Fruit fly (Drosophila melanogaster) whole organism, prepupa: Measurements from ENCODE around the gene CG3473.

Source experiments
- CG10669 ChIP-seq: fragments of 200-800 bp; sonication (Bioruptor generic); optimal IDR thresholded peaks from 3 replicates; lab custom pipeline; 2018; ENCODE audit warnings: missing biosample characterization, mild to moderate bottlenecking, missing genetic modification characterization, moderate library complexity
- CG11294 ChIP-seq: fragments of 200-800 bp; sonication (Bioruptor generic); IDR thresholded peaks from 2 replicates; pipeline ENCODE4 v1.3.6; 2022; ENCODE audit warnings: missing biosample characterization, missing genetic modification characterization
- CG15336 ChIP-seq: fragments of 200-800 bp; sonication (Bioruptor generic); IDR thresholded peaks from 2 replicates; pipeline ENCODE4 v1.3.6; 2022; ENCODE audit warnings: missing biosample characterization, missing genetic modification characterization
- CG1621 ChIP-seq: fragments of 200-800 bp; sonication (Bioruptor generic); optimal IDR thresholded peaks from 3 replicates; lab custom pipeline; 2018; ENCODE audit warnings: missing biosample characterization, mild to moderate bottlenecking, missing genetic modification characterization
- CG3032 ChIP-seq: fragments of 200-800 bp; optimal IDR thresholded peaks from 2 replicates; lab custom pipeline; 2019; ENCODE audit warnings: missing biosample characterization, mild to moderate bottlenecking, missing genetic modification characterization, moderate library complexity
- CG31627 ChIP-seq: fragments of 200-800 bp; sonication (Bioruptor generic); optimal IDR thresholded peaks from 3 replicates; lab custom pipeline; 2016; ENCODE audit warnings: missing biosample characterization, missing genetic modification characterization
- CG32006 ChIP-seq: fragments of 200-800 bp; sonication (Bioruptor generic); optimal IDR thresholded peaks from 3 replicates; lab custom pipeline; 2017; ENCODE audit warnings: missing biosample characterization, mild to moderate bottlenecking, missing genetic modification characterization
- CG3919 ChIP-seq: fragments of 200-800 bp; sonication (Bioruptor generic); optimal IDR thresholded peaks from 3 replicates; lab custom pipeline; 2016; ENCODE audit warnings: missing biosample characterization, missing genetic modification characterization
- CG4318 ChIP-seq: fragments of 200-800 bp; sonication (Bioruptor generic); optimal IDR thresholded peaks from 3 replicates; lab custom pipeline; 2017; ENCODE audit warnings: missing biosample characterization, mild to moderate bottlenecking, missing genetic modification characterization
- CG6163 ChIP-seq: fragments of 200-800 bp; sonication (Bioruptor generic); IDR thresholded peaks from 3 replicates; pipeline ENCODE4 v1.3.6; 2022; ENCODE audit warnings: missing biosample characterization, missing genetic modification characterization
- CG6276 ChIP-seq: fragments of 200-800 bp; sonication (Bioruptor generic); optimal IDR thresholded peaks from 2 replicates; lab custom pipeline; 2017; ENCODE audit warnings: missing biosample characterization, mild to moderate bottlenecking, missing genetic modification characterization
- CG6808 ChIP-seq: fragments of 200-800 bp; sonication (Bioruptor generic); optimal IDR thresholded peaks from 3 replicates; lab custom pipeline; 2017; ENCODE audit warnings: missing biosample characterization, missing genetic modification characterization, mild to moderate bottlenecking, moderate library complexity, missing genetic modification reagents
- CG6854 ChIP-seq: fragments of 200-800 bp; sonication (Bioruptor generic); optimal IDR thresholded peaks from 2 replicates; lab custom pipeline; 2017; ENCODE audit warnings: missing biosample characterization, mild to moderate bottlenecking, missing genetic modification characterization
- CG8319 ChIP-seq: fragments of 200-800 bp; sonication (Bioruptor generic); optimal IDR thresholded peaks from 3 replicates; lab custom pipeline; 2016; ENCODE audit warnings: missing biosample characterization, missing genetic modification characterization
- CG8632 ChIP-seq: fragments of 200-800 bp; sonication (Bioruptor generic); optimal IDR thresholded peaks from 3 replicates; lab custom pipeline; 2016; ENCODE audit warnings: missing biosample characterization, missing genetic modification characterization
- Eip78C ChIP-seq: fragments of 200-800 bp; sonication (Bioruptor generic); peaks from one replicate; lab custom pipeline; 2016; ENCODE audit warnings: missing biosample characterization, missing genetic modification characterization
- Eip93F ChIP-seq: fragments of 200-800 bp; sonication (Bioruptor generic); optimal IDR thresholded peaks from 2 replicates; lab custom pipeline; 2016; ENCODE audit warnings: missing biosample characterization, mild to moderate bottlenecking, missing genetic modification characterization
- Ets21C ChIP-seq: fragments of 200-800 bp; sonication (Bioruptor generic); optimal IDR thresholded peaks from 3 replicates; lab custom pipeline; 2016; ENCODE audit warnings: missing biosample characterization, missing genetic modification characterization
- Lpt ChIP-seq: fragments of 200-800 bp; sonication (Bioruptor generic); optimal IDR thresholded peaks from 3 replicates; lab custom pipeline; 2016; ENCODE audit warnings: missing biosample characterization, missing genetic modification characterization
- Met ChIP-seq: fragments of 200-800 bp; sonication (Bioruptor generic); optimal IDR thresholded peaks from 3 replicates; lab custom pipeline; 2016; ENCODE audit warnings: missing biosample characterization, missing genetic modification characterization
- OdsH ChIP-seq: fragments of 200-800 bp; sonication (Bioruptor generic); optimal IDR thresholded peaks from 3 replicates; lab custom pipeline; 2016; ENCODE audit warnings: missing biosample characterization, missing genetic modification characterization
- Smox ChIP-seq: fragments of 200-800 bp; sonication (Bioruptor generic); optimal IDR thresholded peaks from 3 replicates; lab custom pipeline; 2016; ENCODE audit warnings: missing biosample characterization, missing genetic modification characterization
- Sox102F ChIP-seq: fragments of 200-800 bp; sonication (Bioruptor generic); optimal IDR thresholded peaks from 2 replicates; lab custom pipeline; 2016; ENCODE audit warnings: missing biosample characterization, mild to moderate bottlenecking, missing genetic modification characterization
- Sox14 ChIP-seq: fragments of 200-800 bp; sonication (Bioruptor generic); optimal IDR thresholded peaks from 3 replicates; lab custom pipeline; 2016; ENCODE audit warnings: missing biosample characterization, missing genetic modification characterization
- acj6 ChIP-seq: fragments of 200-800 bp; sonication (Bioruptor generic); optimal IDR thresholded peaks from 3 replicates; lab custom pipeline; 2016; ENCODE audit warnings: missing biosample characterization, missing genetic modification characterization
- cyc ChIP-seq: fragments of 200-800 bp; sonication (Bioruptor generic); optimal IDR thresholded peaks from 3 replicates; lab custom pipeline; 2016; ENCODE audit warnings: missing biosample characterization, missing genetic modification characterization
- dac ChIP-seq: fragments of 200-800 bp; sonication (Bioruptor generic); optimal IDR thresholded peaks from 2 replicates; lab custom pipeline; 2017; ENCODE audit warnings: missing biosample characterization, mild to moderate bottlenecking, missing genetic modification characterization
- dsx ChIP-seq: fragments of 200-800 bp; optimal IDR thresholded peaks from 3 replicates; lab custom pipeline; 2019; ENCODE audit warnings: missing biosample characterization, mild to moderate bottlenecking, missing genetic modification characterization, moderate library complexity; ENCODE audit not compliant: poor library complexity, severe bottlenecking
- eg ChIP-seq: fragments of 200-800 bp; sonication (Bioruptor generic); IDR thresholded peaks from 3 replicates; pipeline ENCODE4 v1.3.6; 2022; ENCODE audit warnings: missing biosample characterization, missing genetic modification characterization
- lz ChIP-seq: fragments of 200-800 bp; sonication (Bioruptor generic); optimal IDR thresholded peaks from 3 replicates; lab custom pipeline; 2016; ENCODE audit warnings: missing biosample characterization, missing genetic modification characterization
- net ChIP-seq: fragments of 200-800 bp; sonication (Bioruptor generic); optimal IDR thresholded peaks from 3 replicates; lab custom pipeline; 2016; ENCODE audit warnings: missing biosample characterization, missing genetic modification characterization
- ss ChIP-seq, 2 experiments: fragments of 200-800 bp; sonication (Bioruptor generic); optimal IDR thresholded peaks; 2 replicates in 1 of 2; 3 replicates in 1 of 2; lab custom pipeline; 2017 to 2018; ENCODE audit warnings: mild to moderate bottlenecking in 2 of 2, missing biosample characterization in 2 of 2, missing genetic modification characterization in 2 of 2, moderate library complexity in 1 of 2
- svp ChIP-seq: fragments of 200-800 bp; sonication (Bioruptor generic); peaks from one replicate; lab custom pipeline; 2016; ENCODE audit warnings: missing biosample characterization, missing genetic modification characterization
- topi ChIP-seq: fragments of 200-800 bp; sonication (Bioruptor generic); optimal IDR thresholded peaks from 3 replicates; lab custom pipeline; 2016; ENCODE audit warnings: missing biosample characterization, missing genetic modification characterization
- vri ChIP-seq: fragments of 200-800 bp; sonication (Bioruptor generic); optimal IDR thresholded peaks from 3 replicates; lab custom pipeline; 2016; ENCODE audit warnings: missing biosample characterization, mild to moderate bottlenecking, missing genetic modification characterization

The CG3473 gene

dm6 chr2L:14533419-14534253 lies 29.9 kb downstream of the CG3473 start:
- TF ChIP-seq Eip78C (GFP tag; lab: Kevin White, UChicago) (peak; percentile 55), CG6163 (GFP tag; lab: Robert Waterston, UW) (peak; percentile 52; the same call in 1 of the 3 replicates), CG8319 (GFP tag; lab: Kevin White, UChicago) (no peak), vri (peak; percentile 30)

dm6 chr2L:14532822-14533336 lies 30.6 kb downstream of the CG3473 start:
- TF ChIP-seq Ets21C (GFP tag; lab: Kevin White, UChicago), result no peak
- TF ChIP-seq eg (GFP tag; lab: Robert Waterston, UW), result no peak
- no peak for TF ChIP-seq topi (GFP tag; lab: Kevin White, UChicago)
- TF ChIP-seq Smox (GFP tag; lab: Kevin White, UChicago), result no peak
- TF ChIP-seq dsx (GFP tag; lab: Kevin White, UChicago), result no peak
- TF ChIP-seq ss (GFP tag; optimal IDR thresholded peaks at IDR 0.05; lab: Kevin White, UChicago), result no peak
- TF ChIP-seq, all 60 proteins: peak for 0

- no peak for TF ChIP-seq Lpt (GFP tag; lab: Kevin White, UChicago)
- TF ChIP-seq CG8319 (GFP tag; lab: Kevin White, UChicago), result no peak
- TF ChIP-seq dsx (GFP tag; lab: Kevin White, UChicago), result peak; percentile 57
- TF ChIP-seq Sox14 (GFP tag; lab: Kevin White, UChicago), result peak; percentile 5
- no peak for TF ChIP-seq CG6276
- no peak for TF ChIP-seq CG11294
- no peak for TF ChIP-seq CG6854 (GFP tag; lab: Kevin White, UChicago)
- TF ChIP-seq Eip93F (GFP tag; lab: Kevin White, UChicago), result no peak
- TF ChIP-seq svp (GFP tag; lab: Kevin White, UChicago), result no peak
- TF ChIP-seq cyc (GFP tag; lab: Kevin White, UChicago), result no peak
- peak; percentile 9 for TF ChIP-seq CG3919 (GFP tag; lab: Kevin White, UChicago)
- peak; percentile 80 for TF ChIP-seq Eip78C (GFP tag; lab: Kevin White, UChicago)
- no peak for TF ChIP-seq CG10669 (GFP tag; lab: Kevin White, UChicago)
- TF ChIP-seq net (GFP tag; lab: Kevin White, UChicago), result peak; percentile 16
- TF ChIP-seq CG8632 (GFP tag; lab: Kevin White, UChicago), result no peak
- no peak for TF ChIP-seq lz (GFP tag; lab: Kevin White, UChicago)
- no peak for TF ChIP-seq Met
- no peak for TF ChIP-seq Smox (GFP tag; lab: Kevin White, UChicago)
- no peak for TF ChIP-seq Ets21C (GFP tag; lab: Kevin White, UChicago)
- TF ChIP-seq Sox102F (GFP tag; lab: Kevin White, UChicago), result no peak
- TF ChIP-seq CG4318 (GFP tag; lab: Kevin White, UChicago), result no peak
- no peak for TF ChIP-seq CG6163 (GFP tag; lab: Robert Waterston, UW)
- peak; percentile 27 to 52 for TF ChIP-seq ss (GFP tag; optimal IDR thresholded peaks at IDR 0.05; lab: Kevin White, UChicago)
- TF ChIP-seq dac (GFP tag; lab: Kevin White, UChicago), result no peak
- TF ChIP-seq eg (GFP tag; lab: Robert Waterston, UW), result 0 out of 3 replicates have a peak, but pooled peaks have one; percentile 20
- peak; percentile 31; the same call in 1 of the 2 replicates for TF ChIP-seq CG15336 (GFP tag; lab: Robert Waterston, UW)
- TF ChIP-seq CG32006 (GFP tag; lab: Kevin White, UChicago), result no peak
- peak; percentile 66 for TF ChIP-seq CG1621 (tag; lab: Kevin White, UChicago)
- TF ChIP-seq, all 60 proteins: peak for 9
Measured at dm6 chr2L:14531268-14531863, 32.2 kb downstream of the CG3473 start.

dm6 chr2L:14530685-14531084 lies 32.8 kb downstream of the CG3473 start:
- TF ChIP-seq topi (GFP tag; lab: Kevin White, UChicago), result no peak
- no peak for TF ChIP-seq dsx (GFP tag; lab: Kevin White, UChicago)
- no peak for TF ChIP-seq acj6 (GFP tag; lab: Kevin White, UChicago)
- TF ChIP-seq CG11294, result no peak
- no peak for TF ChIP-seq OdsH
- no peak for TF ChIP-seq CG8319 (GFP tag; lab: Kevin White, UChicago)
- TF ChIP-seq CG31627, result no peak
- TF ChIP-seq CG3032, result no peak
- TF ChIP-seq CG1621 (tag; lab: Kevin White, UChicago), result no peak
- no peak for TF ChIP-seq Smox (GFP tag; lab: Kevin White, UChicago)
- no peak for TF ChIP-seq CG6808 (GFP tag; lab: Kevin White, UChicago)
- TF ChIP-seq CG8632 (GFP tag; lab: Kevin White, UChicago), result no peak
